Fruit fly (Drosophila melanogaster) whole organism, embryonic: ENCODE measurements around the gene SoxN.

Experiments used
- ATbp ChIP-seq: fragments of 200-800 bp; sonication (Bioruptor generic); optimal IDR thresholded peaks from 2 replicates; lab custom pipeline; 2017; ENCODE audit warnings: missing biosample characterization, mild to moderate bottlenecking, missing genetic modification characterization, missing genetic modification reagents
- CG10209 ChIP-seq: fragments of 200-800 bp; sonication (Bioruptor generic); optimal IDR thresholded peaks from 3 replicates; lab custom pipeline; 2017; ENCODE audit warnings: missing biosample characterization, mild to moderate bottlenecking, missing genetic modification characterization, missing genetic modification reagents
- CG10543 ChIP-seq: fragments of 200-800 bp; sonication (Bioruptor generic); optimal IDR thresholded peaks from 3 replicates; lab custom pipeline; 2017; ENCODE audit warnings: missing biosample characterization, mild to moderate bottlenecking, missing genetic modification characterization, moderate library complexity
- CG11456 ChIP-seq: fragments of 200-800 bp; sonication (Bioruptor generic); IDR thresholded peaks from 3 replicates; pipeline ENCODE4 v1.3.6; 2022; ENCODE audit warnings: missing biosample characterization, missing genetic modification characterization
- CG11695 ChIP-seq: fragments of 200-800 bp; sonication (Bioruptor generic); IDR thresholded peaks from 3 replicates; pipeline ENCODE4 v1.3.6; 2022; ENCODE audit warnings: missing biosample characterization, missing genetic modification characterization
- CG13624 ChIP-seq: fragments of 200-800 bp; sonication (Bioruptor generic); optimal IDR thresholded peaks from 2 replicates; lab custom pipeline; 2016; ENCODE audit warnings: missing biosample characterization, missing genetic modification characterization
- CG14014 ChIP-seq: fragments of 200-800 bp; sonication (Bioruptor generic); IDR thresholded peaks from 2 replicates; pipeline ENCODE4 v1.3.6; 2022; ENCODE audit warnings: missing biosample characterization, missing genetic modification characterization
- CG16863 ChIP-seq: fragments of 200-800 bp; sonication (Bioruptor generic); optimal IDR thresholded peaks from 3 replicates; lab custom pipeline; 2016; ENCODE audit warnings: missing biosample characterization, missing genetic modification characterization
- CG17359 ChIP-seq: fragments of 200-800 bp; sonication (Bioruptor generic); optimal IDR thresholded peaks from 3 replicates; lab custom pipeline; 2018; ENCODE audit warnings: missing biosample characterization, mild to moderate bottlenecking, missing genetic modification characterization, moderate library complexity
- CG2678 ChIP-seq: fragments of 200-800 bp; sonication (Bioruptor generic); optimal IDR thresholded peaks from 3 replicates; lab custom pipeline; 2019; ENCODE audit warnings: missing biosample characterization, mild to moderate bottlenecking, missing genetic modification characterization, moderate library complexity
- CG33213 ChIP-seq: fragments of 200-800 bp; sonication (Bioruptor generic); optimal IDR thresholded peaks from 3 replicates; lab custom pipeline; 2016; ENCODE audit warnings: missing biosample characterization, missing genetic modification characterization
- CG4820 ChIP-seq: fragments of 200-800 bp; sonication (Bioruptor generic); optimal IDR thresholded peaks from 3 replicates; lab custom pipeline; 2016; ENCODE audit warnings: missing biosample characterization, missing genetic modification characterization
- CG6689 ChIP-seq: fragments of 200-800 bp; sonication (Bioruptor generic); IDR thresholded peaks from 2 replicates; pipeline ENCODE4 v1.3.6; 2022; ENCODE audit warnings: missing biosample characterization, missing genetic modification characterization
- CHES-1-like ChIP-seq: fragments of 200-800 bp; sonication (Bioruptor generic); optimal IDR thresholded peaks from 2 replicates; lab custom pipeline; 2016; ENCODE audit warnings: missing biosample characterization, missing genetic modification characterization
- Dp ChIP-seq: fragments of 200-800 bp; sonication (Bioruptor generic); optimal IDR thresholded peaks from 2 replicates; lab custom pipeline; 2018; ENCODE audit warnings: missing biosample characterization, mild to moderate bottlenecking, missing genetic modification characterization, moderate library complexity
- Meics ChIP-seq: fragments of 200-800 bp; sonication (Bioruptor generic); optimal IDR thresholded peaks from 2 replicates; lab custom pipeline; 2017; ENCODE audit warnings: missing biosample characterization, mild to moderate bottlenecking, missing genetic modification characterization
- Mes4 ChIP-seq: fragments of 200-800 bp; sonication (Bioruptor generic); optimal IDR thresholded peaks from 2 replicates; lab custom pipeline; 2016; ENCODE audit warnings: missing biosample characterization, missing genetic modification characterization
- PHDP ChIP-seq: fragments of 200-800 bp; sonication (Bioruptor generic); optimal IDR thresholded peaks from 3 replicates; lab custom pipeline; 2018; ENCODE audit warnings: missing biosample characterization, mild to moderate bottlenecking, missing genetic modification characterization, moderate library complexity
- Rfx ChIP-seq: fragments of 200-800 bp; sonication (Bioruptor generic); IDR thresholded peaks from 2 replicates; pipeline ENCODE4 v1.3.6; 2022; ENCODE audit warnings: missing biosample characterization, missing genetic modification characterization
- Vsx1 ChIP-seq: fragments of 200-800 bp; sonication (Bioruptor generic); optimal IDR thresholded peaks from 2 replicates; lab custom pipeline; 2017; ENCODE audit warnings: missing biosample characterization, mild to moderate bottlenecking, missing genetic modification characterization, missing genetic modification reagents
- cas ChIP-seq: fragments of 200-800 bp; sonication (Bioruptor generic); IDR thresholded peaks from 2 replicates; pipeline ENCODE4 v1.3.6; 2022; ENCODE audit warnings: missing biosample characterization, missing genetic modification characterization
- crc ChIP-seq: fragments of 200-800 bp; sonication (Bioruptor generic); optimal IDR thresholded peaks from 2 replicates; lab custom pipeline; 2016; ENCODE audit warnings: missing biosample characterization, missing genetic modification characterization
- cwo ChIP-seq: fragments of 200-800 bp; sonication (Bioruptor generic); optimal IDR thresholded peaks from 3 replicates; lab custom pipeline; 2017; ENCODE audit warnings: missing biosample characterization, missing genetic modification characterization, mild to moderate bottlenecking, moderate library complexity, missing genetic modification reagents
- dmrt11E ChIP-seq: fragments of 200-800 bp; sonication (Bioruptor generic); optimal IDR thresholded peaks from 3 replicates; lab custom pipeline; 2018; ENCODE audit warnings: missing biosample characterization, mild to moderate bottlenecking, missing genetic modification characterization, moderate library complexity
- dmrt99B ChIP-seq: fragments of 200-800 bp; sonication (Bioruptor generic); optimal IDR thresholded peaks from 2 replicates; lab custom pipeline; 2018; ENCODE audit warnings: missing biosample characterization, mild to moderate bottlenecking, missing genetic modification characterization, moderate library complexity
- ems ChIP-seq: fragments of 200-800 bp; sonication (Bioruptor generic); optimal IDR thresholded peaks from 3 replicates; lab custom pipeline; 2016; ENCODE audit warnings: missing biosample characterization, missing genetic modification characterization
- grn ChIP-seq: fragments of 200-800 bp; sonication (Bioruptor generic); optimal IDR thresholded peaks from 3 replicates; lab custom pipeline; 2017; ENCODE audit warnings: missing biosample characterization, missing genetic modification characterization
- gt ChIP-seq: fragments of 200-800 bp; sonication (Bioruptor generic); IDR thresholded peaks from 2 replicates; pipeline ENCODE4 v1.3.6; 2022; ENCODE audit warnings: missing biosample characterization, missing genetic modification characterization
- hkb ChIP-seq, 2 experiments: fragments of 200-800 bp in 1 of 2; fragments of >200 bp in 1 of 2; sonication (Bioruptor generic) in 1 of 2; IDR thresholded peaks in 1 of 2; optimal IDR thresholded peaks in 1 of 2; 2 replicates each; pipeline versions ENCODE4 v1.3.6 to Lab custom; 2017 to 2022; ENCODE audit warnings: missing biosample characterization in 1 of 2, missing genetic modification characterization in 1 of 2
- lbe ChIP-seq: fragments of 200-800 bp; sonication (Bioruptor generic); optimal IDR thresholded peaks from 2 replicates; lab custom pipeline; 2016; ENCODE audit warnings: missing biosample characterization, mild to moderate bottlenecking, missing genetic modification characterization
- nau ChIP-seq: fragments of 200-800 bp; sonication (Bioruptor generic); optimal IDR thresholded peaks from 3 replicates; lab custom pipeline; 2017; ENCODE audit warnings: missing biosample characterization, mild to moderate bottlenecking, missing genetic modification characterization, missing genetic modification reagents
- nerfin-1 ChIP-seq: fragments of 200-800 bp; sonication (Bioruptor generic); optimal IDR thresholded peaks from 3 replicates; lab custom pipeline; 2019; ENCODE audit warnings: missing biosample characterization, mild to moderate bottlenecking, missing genetic modification characterization, moderate library complexity
- pfk ChIP-seq: fragments of 200-800 bp; sonication (Bioruptor generic); optimal IDR thresholded peaks from 2 replicates; lab custom pipeline; 2018; ENCODE audit warnings: missing biosample characterization, mild to moderate bottlenecking, missing genetic modification characterization, moderate library complexity
- salm ChIP-seq: fragments of 200-800 bp; sonication (Bioruptor generic); optimal IDR thresholded peaks from 2 replicates; lab custom pipeline; 2018; ENCODE audit warnings: missing biosample characterization, mild to moderate bottlenecking, missing genetic modification characterization
- sisA ChIP-seq: fragments of 200-800 bp; sonication (Bioruptor generic); IDR thresholded peaks from 2 replicates; pipeline ENCODE4 v1.3.6; 2022; ENCODE audit warnings: missing biosample characterization, missing genetic modification characterization
- slou ChIP-seq: fragments of 200-800 bp; sonication (Bioruptor generic); optimal IDR thresholded peaks from 3 replicates; lab custom pipeline; 2016; ENCODE audit warnings: missing biosample characterization, missing genetic modification characterization
- sqz ChIP-seq: fragments of 200-800 bp; sonication (Bioruptor generic); optimal IDR thresholded peaks from 3 replicates; lab custom pipeline; 2018; ENCODE audit warnings: missing biosample characterization, mild to moderate bottlenecking, missing genetic modification characterization
- ssp ChIP-seq: fragments of 200-800 bp; sonication (Bioruptor generic); IDR thresholded peaks from 2 replicates; pipeline ENCODE4 v1.3.6; 2022; ENCODE audit warnings: missing biosample characterization, missing genetic modification characterization
- stc ChIP-seq: fragments of 200-800 bp; sonication (Bioruptor generic); IDR thresholded peaks from 2 replicates; pipeline ENCODE4 v1.3.6; 2022; ENCODE audit warnings: missing biosample characterization, missing genetic modification characterization
- wek ChIP-seq: fragments of 200-800 bp; sonication (Bioruptor generic); optimal IDR thresholded peaks from 3 replicates; lab custom pipeline; 2018; ENCODE audit warnings: missing biosample characterization, mild to moderate bottlenecking, missing genetic modification characterization, moderate library complexity
- zen2 ChIP-seq: fragments of 200-800 bp; sonication (Bioruptor generic); IDR thresholded peaks from 3 replicates; pipeline ENCODE4 v1.3.6; 2022; ENCODE audit warnings: missing biosample characterization, missing genetic modification characterization; ENCODE audit not compliant: partially characterized antibody

The SoxN gene

dm6 chr2L:8852235-8852634 is 26.8 kb downstream of the SoxN start (continued):
- TF ChIP-seq ssp (GFP tag; lab: Robert Waterston, UW) (no peak), Mes4 (GFP tag; lab: Kevin White, UChicago) (peak; percentile 63), salm (tag; lab: Kevin White, UChicago) (peak; percentile 66), CHES-1-like (GFP tag; lab: Kevin White, UChicago) (no peak), CG11695 (GFP tag; lab: Robert Waterston, UW) (0 out of 3 replicates have a peak, but pooled peaks have one; percentile 34), CG16863 (GFP tag; lab: Kevin White, UChicago) (peak; percentile 38), PHDP (tag; lab: Kevin White, UChicago) (peak; percentile 62), Meics (peak; percentile 21), CG11456 (GFP tag; lab: Robert Waterston, UW) (no peak), gt (GFP tag; lab: Robert Waterston, UW) (no peak), wek (GFP tag; lab: Kevin White, UChicago) (peak; percentile 71), ems (GFP tag; lab: Kevin White, UChicago) (no peak), stc (peak; percentile 51; the same call in 1 of the 2 replicates), hkb (optimal IDR thresholded peaks at IDR 0.05; lab: Kevin White, UChicago) (no peak), hkb (GFP tag; IDR thresholded peaks at IDR 0.05; lab: Robert Waterston, UW) (peak; percentile 62; the same call in 1 of the 2 replicates), ATbp (GFP tag; lab: Kevin White, UChicago) (peak; percentile 84), CG13624 (no peak), slou (GFP tag; lab: Kevin White, UChicago) (no peak), dmrt99B (peak; percentile 46), nerfin-1 (tag; lab: Kevin White, UChicago) (peak; percentile 76), Rfx (GFP tag; lab: Robert Waterston, UW) (no peak), cas (GFP tag; lab: Robert Waterston, UW) (no peak), lbe (GFP tag; lab: Kevin White, UChicago) (no peak), Vsx1 (peak; percentile 88), CG6689 (GFP tag; lab: Robert Waterston, UW) (peak; percentile 24; the same call in 1 of the 2 replicates), zen2 (GFP tag; lab: Robert Waterston, UW) (no peak), CG2678 (tag; lab: Kevin White, UChicago) (peak; percentile 66), pfk (GFP tag; lab: Kevin White, UChicago) (peak; percentile 20), dmrt11E (peak; percentile 89), CG33213 (GFP tag; lab: Kevin White, UChicago) (peak; percentile 46), crc (GFP tag; lab: Kevin White, UChicago) (peak; percentile 28), CG17359 (tag; lab: Kevin White, UChicago) (peak; percentile 53), Dp (GFP tag; lab: Kevin White, UChicago) (no peak), CG10543 (GFP tag; lab: Kevin White, UChicago) (peak; percentile 54), cwo (GFP tag; lab: Kevin White, UChicago) (peak; percentile 11), CG4820 (GFP tag; lab: Kevin White, UChicago) (peak; percentile 43), sqz (peak; percentile 79), CG14014 (GFP tag; lab: Robert Waterston, UW) (no peak), sisA (GFP tag; lab: Robert Waterston, UW) (no peak), grn (GFP tag; lab: Kevin White, UChicago) (peak; percentile 61), CG10209 (GFP tag; lab: Kevin White, UChicago) (peak; percentile 75), nau (GFP tag; lab: Kevin White, UChicago) (peak; percentile 64)
- TF ChIP-seq, all 482 proteins: peak for 235
